Worm (Caenorhabditis elegans) whole organism, mixed stage, embryonic: ENCODE results near the gene pacs-1.

Experiments
- M03D4.4 ChIP-seq: sonication (generic microtip); optimal IDR thresholded peaks from 2 replicates; lab custom pipeline; 2017; ENCODE audit warnings: mild to moderate bottlenecking, missing genetic modification characterization, missing compliant biosample characterization
- bed-3 ChIP-seq: fragments of 200-800 bp; sonication (Bioruptor generic); optimal IDR thresholded peaks from 3 replicates; lab custom pipeline; 2018; ENCODE audit warnings: mild to moderate bottlenecking, missing genetic modification characterization, moderate library complexity, missing compliant biosample characterization
- blmp-1 ChIP-seq: fragments of 150-350 bp; optimal IDR thresholded peaks from 2 replicates; lab custom pipeline; 2014; ENCODE audit warnings: missing biosample characterization, missing genetic modification characterization
- ceh-39 ChIP-seq: fragments of 150-350 bp; optimal IDR thresholded peaks from 2 replicates; lab custom pipeline; 2014; ENCODE audit warnings: missing biosample characterization, missing genetic modification characterization
- ceh-43 ChIP-seq: fragments of 200-800 bp; sonication (Bioruptor generic); optimal IDR thresholded peaks from 2 replicates; lab custom pipeline; 2018; ENCODE audit warnings: mild to moderate bottlenecking, missing genetic modification characterization, moderate library complexity, missing compliant biosample characterization
- ceh-83 ChIP-seq: fragments of 200-800 bp; sonication (Bioruptor generic); optimal IDR thresholded peaks from 2 replicates; lab custom pipeline; 2018; ENCODE audit warnings: mild to moderate bottlenecking, missing genetic modification characterization, missing compliant biosample characterization
- ces-1 ChIP-seq: fragments of 150-350 bp; optimal IDR thresholded peaks from 2 replicates; lab custom pipeline; 2014; ENCODE audit warnings: missing biosample characterization, missing genetic modification reagents, missing genetic modification characterization
- cnd-1 ChIP-seq: fragments of 200-800 bp; sonication (Bioruptor generic); optimal IDR thresholded peaks from 2 replicates; lab custom pipeline; 2018; ENCODE audit warnings: mild to moderate bottlenecking, missing genetic modification characterization, missing compliant biosample characterization
- drap-1 ChIP-seq: fragments of 200-800 bp; sonication (Bioruptor generic); optimal IDR thresholded peaks from 3 replicates; lab custom pipeline; 2018; ENCODE audit warnings: mild to moderate bottlenecking, missing genetic modification characterization, missing compliant biosample characterization
- elt-1 ChIP-seq: sonication (generic microtip); optimal IDR thresholded peaks from 2 replicates; lab custom pipeline; 2017; ENCODE audit warnings: missing genetic modification characterization, mild to moderate bottlenecking, missing compliant biosample characterization, antibody characterized with exemption, moderate library complexity, borderline replicate concordance; ENCODE audit not compliant: insufficient read depth
- elt-3 ChIP-seq: fragments of 150-350 bp; optimal IDR thresholded peaks from 2 replicates; lab custom pipeline; 2014; ENCODE audit warnings: missing biosample characterization, missing genetic modification characterization
- flh-1 ChIP-seq: fragments of 200-800 bp; sonication (Bioruptor generic); optimal IDR thresholded peaks from 2 replicates; lab custom pipeline; 2018; ENCODE audit warnings: mild to moderate bottlenecking, missing genetic modification characterization, moderate library complexity, missing compliant biosample characterization
- ham-2 ChIP-seq: fragments of 200-800 bp; sonication (Bioruptor generic); optimal IDR thresholded peaks from 2 replicates; lab custom pipeline; 2018; ENCODE audit warnings: mild to moderate bottlenecking, missing genetic modification characterization, missing compliant biosample characterization
- hlh-1 ChIP-seq: fragments of 150-350 bp; optimal IDR thresholded peaks from 2 replicates; lab custom pipeline; 2014; ENCODE audit warnings: missing biosample characterization, missing genetic modification reagents, missing genetic modification characterization
- lin-13 ChIP-seq: fragments of 150-350 bp; optimal IDR thresholded peaks from 2 replicates; lab custom pipeline; 2014; ENCODE audit warnings: missing biosample characterization, missing genetic modification characterization
- lin-32 ChIP-seq: fragments of 200-800 bp; sonication (Bioruptor generic); optimal IDR thresholded peaks from 2 replicates; lab custom pipeline; 2018; ENCODE audit warnings: mild to moderate bottlenecking, missing genetic modification characterization, missing compliant biosample characterization
- lsy-2 ChIP-seq: fragments of 150-350 bp; optimal IDR thresholded peaks from 2 replicates; lab custom pipeline; 2014; ENCODE audit warnings: missing biosample characterization, missing genetic modification characterization
- mab-5 ChIP-seq: fragments of 150-350 bp; optimal IDR thresholded peaks from 2 replicates; lab custom pipeline; 2014; ENCODE audit warnings: missing biosample characterization, missing genetic modification characterization
- mep-1 ChIP-seq: fragments of 150-350 bp; optimal IDR thresholded peaks from 2 replicates; lab custom pipeline; 2017; ENCODE audit warnings: missing biosample characterization, missing genetic modification reagents, missing genetic modification characterization, inconsistent platforms
- mls-2 ChIP-seq: sonication (generic microtip); optimal IDR thresholded peaks from 2 replicates; lab custom pipeline; 2016; ENCODE audit warnings: mild to moderate bottlenecking, missing genetic modification characterization, moderate library complexity, missing compliant biosample characterization
- nhr-2 ChIP-seq: fragments of 150-350 bp; optimal IDR thresholded peaks from 2 replicates; lab custom pipeline; 2014; ENCODE audit warnings: missing biosample characterization, missing genetic modification characterization
- nhr-237 ChIP-seq: fragments of 150-350 bp; optimal IDR thresholded peaks from 2 replicates; lab custom pipeline; 2014; ENCODE audit warnings: missing biosample characterization, missing genetic modification characterization
- nhr-28 ChIP-seq: fragments of 150-350 bp; optimal IDR thresholded peaks from 2 replicates; lab custom pipeline; 2014; ENCODE audit warnings: missing biosample characterization, missing genetic modification characterization
- nhr-76 ChIP-seq: sonication (generic microtip); optimal IDR thresholded peaks from 2 replicates; lab custom pipeline; 2017; ENCODE audit warnings: missing biosample characterization, missing genetic modification characterization
- pha-4 ChIP-seq: fragments of 150-350 bp; optimal IDR thresholded peaks from 2 replicates; lab custom pipeline; 2018; ENCODE audit warnings: missing biosample characterization, missing genetic modification reagents, missing genetic modification characterization
- sem-2 ChIP-seq: fragments of 200-800 bp; sonication (Bioruptor generic); optimal IDR thresholded peaks from 2 replicates; lab custom pipeline; 2018; ENCODE audit warnings: mild to moderate bottlenecking, missing genetic modification characterization, missing compliant biosample characterization
- snpc-4 ChIP-seq: fragments of 150-350 bp; optimal IDR thresholded peaks from 2 replicates; lab custom pipeline; 2014; ENCODE audit warnings: missing biosample characterization, missing genetic modification characterization
- sptf-1 ChIP-seq: sonication (generic microtip); optimal IDR thresholded peaks from 2 replicates; lab custom pipeline; 2017; ENCODE audit warnings: mild to moderate bottlenecking, missing genetic modification characterization, moderate library complexity, missing compliant biosample characterization
- tbx-8 ChIP-seq: fragments of 200-800 bp; sonication (Bioruptor generic); optimal IDR thresholded peaks from 2 replicates; lab custom pipeline; 2018; ENCODE audit warnings: mild to moderate bottlenecking, missing genetic modification characterization, moderate library complexity, missing compliant biosample characterization
- unc-120 ChIP-seq: sonication (generic microtip); optimal IDR thresholded peaks from 2 replicates; lab custom pipeline; 2017; ENCODE audit warnings: missing genetic modification characterization, missing compliant biosample characterization; ENCODE audit not compliant: poor library complexity, severe bottlenecking
- unc-39 ChIP-seq: fragments of 150-350 bp; optimal IDR thresholded peaks from 2 replicates; lab custom pipeline; 2014; ENCODE audit warnings: missing biosample characterization, missing genetic modification characterization
- unc-62 ChIP-seq: fragments of 150-350 bp; optimal IDR thresholded peaks from 2 replicates; lab custom pipeline; 2014; ENCODE audit warnings: missing biosample characterization, missing genetic modification reagents, missing genetic modification characterization
- zip-8 ChIP-seq: fragments of 150-350 bp; optimal IDR thresholded peaks from 2 replicates; lab custom pipeline; 2014; ENCODE audit warnings: missing biosample characterization, missing genetic modification characterization
- ztf-11 ChIP-seq: fragments of 150-350 bp; optimal IDR thresholded peaks from 2 replicates; lab custom pipeline; 2014; ENCODE audit warnings: missing biosample characterization, missing genetic modification characterization

The pacs-1 gene

ce11 chrV:9217158-9217557, at the start of gene pacs-1:
Gene pacs-1 (minus strand): TSS chrV:9217258.
- TF ChIP-seq pha-4 (no peak), drap-1 (no peak), ceh-43 (GFP tag; lab: Kevin White, UChicago) (no peak), nhr-28 (tag; lab: Kevin White, UChicago) (no peak), tbx-8 (GFP tag; lab: Kevin White, UChicago) (no peak), ces-1 (no peak), cnd-1 (tag; lab: Kevin White, UChicago) (no peak), unc-62 (GFP tag; lab: Kevin White, UChicago) (no peak), flh-1 (GFP tag; lab: Kevin White, UChicago) (no peak), ceh-83 (GFP tag; lab: Kevin White, UChicago) (no peak)
- TF ChIP-seq, all 35 proteins: peak for 0

- TF ChIP-seq lsy-2 (tag; lab: Kevin White, UChicago) (no peak), nhr-2 (tag; lab: Kevin White, UChicago) (no peak), snpc-4 (tag; lab: Kevin White, UChicago) (no peak), cnd-1 (tag; lab: Kevin White, UChicago) (no peak), M03D4.4 (no peak), ces-1 (no peak), mep-1 (no peak), nhr-237 (tag; lab: Kevin White, UChicago) (no peak), lin-13 (tag; lab: Kevin White, UChicago) (no peak), nhr-76 (no peak), unc-120 (no peak), ztf-11 (no peak), tbx-8 (GFP tag; lab: Kevin White, UChicago) (no peak), blmp-1 (tag; lab: Kevin White, UChicago) (no peak), elt-1 (no peak), bed-3 (GFP tag; lab: Kevin White, UChicago) (no peak), zip-8 (tag; lab: Kevin White, UChicago) (no peak), unc-62 (GFP tag; lab: Kevin White, UChicago) (no peak), elt-3 (tag; lab: Kevin White, UChicago) (no peak), drap-1 (no peak)
Measured at ce11 chrV:9266399-9266798, 49.3 kb upstream of the pacs-1 start, which contains the start of gene slc-17.7. Gene slc-17.7 (minus strand): TSS chrV:9266499.

- no peak for TF ChIP-seq nhr-2 (tag; lab: Kevin White, UChicago)
- no peak for TF ChIP-seq M03D4.4
- no peak for TF ChIP-seq elt-3 (tag; lab: Kevin White, UChicago)
- TF ChIP-seq bed-3 (GFP tag; lab: Kevin White, UChicago): no peak
- TF ChIP-seq ceh-39 (tag; lab: Kevin White, UChicago): no peak
- TF ChIP-seq lsy-2 (tag; lab: Kevin White, UChicago): no peak
- TF ChIP-seq hlh-1 (tag; lab: Kevin White, UChicago): no peak
- TF ChIP-seq lin-32 (GFP tag; lab: Kevin White, UChicago): no peak
- TF ChIP-seq unc-39 (tag; lab: Kevin White, UChicago): no peak
- TF ChIP-seq unc-120: no peak
- TF ChIP-seq sptf-1 (tag; lab: Kevin White, UChicago): no peak
Measured at ce11 chrV:9262708-9263107, 45.6 kb upstream of the pacs-1 start.

ce11 chrV:9261492-9261891, 44.4 kb upstream of the pacs-1 start, which contains the start of gene nhr-36:
Gene nhr-36 (minus strand): TSS chrV:9261592.
- no peak for TF ChIP-seq tbx-8 (GFP tag; lab: Kevin White, UChicago)
- TF ChIP-seq cnd-1 (tag; lab: Kevin White, UChicago): no peak
- TF ChIP-seq nhr-2 (tag; lab: Kevin White, UChicago): no peak
- TF ChIP-seq ceh-83 (GFP tag; lab: Kevin White, UChicago): no peak
- TF ChIP-seq nhr-237 (tag; lab: Kevin White, UChicago): no peak
- TF ChIP-seq sptf-1 (tag; lab: Kevin White, UChicago): no peak
- no peak for TF ChIP-seq drap-1
- TF ChIP-seq ces-1: no peak
- no peak for TF ChIP-seq flh-1 (GFP tag; lab: Kevin White, UChicago)
- TF ChIP-seq lsy-2 (tag; lab: Kevin White, UChicago): no peak
- no peak for TF ChIP-seq mab-5 (tag; lab: Kevin White, UChicago)
- no peak for TF ChIP-seq nhr-28 (tag; lab: Kevin White, UChicago)
- TF ChIP-seq unc-120: no peak
- TF ChIP-seq unc-39 (tag; lab: Kevin White, UChicago): no peak
- no peak for TF ChIP-seq hlh-1 (tag; lab: Kevin White, UChicago)

ce11 chrV:9260411-9260810, 43.4 kb upstream of the pacs-1 start:
- TF ChIP-seq M03D4.4 (no peak), elt-1 (no peak), pha-4 (no peak), ham-2 (GFP tag; lab: Kevin White, UChicago) (no peak), bed-3 (GFP tag; lab: Kevin White, UChicago) (no peak), sptf-1 (tag; lab: Kevin White, UChicago) (no peak), drap-1 (no peak), unc-39 (tag; lab: Kevin White, UChicago) (no peak), lin-13 (tag; lab: Kevin White, UChicago) (no peak), ceh-39 (tag; lab: Kevin White, UChicago) (no peak), hlh-1 (tag; lab: Kevin White, UChicago) (no peak), nhr-28 (tag; lab: Kevin White, UChicago) (no peak), ztf-11 (no peak), cnd-1 (tag; lab: Kevin White, UChicago) (no peak), mls-2 (tag; lab: Kevin White, UChicago) (no peak), mab-5 (tag; lab: Kevin White, UChicago) (no peak), ceh-43 (GFP tag; lab: Kevin White, UChicago) (no peak), nhr-2 (tag; lab: Kevin White, UChicago) (no peak), sem-2 (GFP tag; lab: Kevin White, UChicago) (no peak), ceh-83 (GFP tag; lab: Kevin White, UChicago) (no peak)
